Worm (Caenorhabditis elegans) whole organism, late embryonic: Measurements from ENCODE around the gene cutl-28.

Source experiments
- C08G9.2 ChIP-seq: sonication (generic microtip); optimal IDR thresholded peaks from 2 replicates; lab custom pipeline; 2016; ENCODE audit warnings: mild to moderate bottlenecking, missing genetic modification characterization, moderate library complexity, missing compliant biosample characterization
- C38D4.7 ChIP-seq: fragments of 200-800 bp; sonication (Bioruptor generic); optimal IDR thresholded peaks from 2 replicates; lab custom pipeline; 2018; ENCODE audit warnings: mild to moderate bottlenecking, missing genetic modification characterization, moderate library complexity, missing compliant biosample characterization
- F13H6.1 ChIP-seq: sonication (generic microtip); optimal IDR thresholded peaks from 2 replicates; lab custom pipeline; 2016; ENCODE audit warnings: missing genetic modification characterization, missing compliant biosample characterization
- K02D7.2 ChIP-seq: sonication (generic microtip); optimal IDR thresholded peaks from 2 replicates; lab custom pipeline; 2017; ENCODE audit warnings: mild to moderate bottlenecking, missing genetic modification characterization, missing compliant biosample characterization
- K09A11.1 ChIP-seq: sonication (generic microtip); optimal IDR thresholded peaks from 2 replicates; lab custom pipeline; 2017; ENCODE audit warnings: antibody characterized with exemption, mild to moderate bottlenecking, missing genetic modification characterization, missing compliant biosample characterization; ENCODE audit not compliant: insufficient read depth
- T23F11.4 ChIP-seq: fragments of 200-800 bp; sonication (Bioruptor generic); optimal IDR thresholded peaks from 2 replicates; lab custom pipeline; 2018; ENCODE audit warnings: mild to moderate bottlenecking, missing genetic modification characterization, missing compliant biosample characterization
- ahr-1 ChIP-seq: sonication (generic microtip); optimal IDR thresholded peaks from 2 replicates; lab custom pipeline; 2016; ENCODE audit warnings: missing genetic modification characterization, missing compliant biosample characterization
- ceh-14 ChIP-seq: sonication (generic microtip); optimal IDR thresholded peaks from 2 replicates; lab custom pipeline; 2016; ENCODE audit warnings: missing genotype, missing genetic modification characterization, missing compliant biosample characterization
- ceh-19 ChIP-seq: fragments of 200-800 bp; sonication (Bioruptor generic); optimal IDR thresholded peaks from 2 replicates; lab custom pipeline; 2018; ENCODE audit warnings: mild to moderate bottlenecking, missing genetic modification characterization, missing compliant biosample characterization
- ceh-22 ChIP-seq: sonication (generic microtip); optimal IDR thresholded peaks from 2 replicates; lab custom pipeline; 2017; ENCODE audit warnings: missing biosample characterization, missing genetic modification characterization
- ceh-24 ChIP-seq: sonication (generic microtip); optimal IDR thresholded peaks from 2 replicates; lab custom pipeline; 2016; ENCODE audit warnings: mild to moderate bottlenecking, missing genetic modification characterization, missing compliant biosample characterization
- ceh-34 ChIP-seq: sonication (generic microtip); optimal IDR thresholded peaks from 2 replicates; lab custom pipeline; 2016; ENCODE audit warnings: mild to moderate bottlenecking, missing genetic modification characterization, missing compliant biosample characterization
- ceh-48 ChIP-seq: sonication (generic microtip); optimal IDR thresholded peaks from 2 replicates; lab custom pipeline; 2016; ENCODE audit warnings: missing genetic modification characterization, inconsistent platforms, missing compliant biosample characterization
- ceh-6 ChIP-seq: fragments of 200-800 bp; sonication (Bioruptor generic); optimal IDR thresholded peaks from 2 replicates; lab custom pipeline; 2018; ENCODE audit warnings: mild to moderate bottlenecking, missing genetic modification characterization, missing compliant biosample characterization
- elt-4 ChIP-seq: sonication (generic microtip); optimal IDR thresholded peaks from 2 replicates; lab custom pipeline; 2016; ENCODE audit warnings: missing genetic modification characterization, missing compliant biosample characterization
- ets-4 ChIP-seq: sonication (generic microtip); optimal IDR thresholded peaks from 2 replicates; lab custom pipeline; 2016; ENCODE audit warnings: missing genetic modification characterization, missing compliant biosample characterization
- eyg-1 ChIP-seq: sonication (generic microtip); optimal IDR thresholded peaks from 2 replicates; lab custom pipeline; 2016; ENCODE audit warnings: missing genotype, missing genetic modification characterization, missing compliant biosample characterization
- fax-1 ChIP-seq: sonication (generic microtip); optimal IDR thresholded peaks from 2 replicates; lab custom pipeline; 2016; ENCODE audit warnings: missing genotype, missing genetic modification characterization, missing compliant biosample characterization
- fkh-10 ChIP-seq: fragments of 150-350 bp; optimal IDR thresholded peaks from 2 replicates; lab custom pipeline; 2014; ENCODE audit warnings: missing biosample characterization, missing genetic modification reagents, missing genetic modification characterization
- gmeb-2 ChIP-seq: sonication (generic microtip); optimal IDR thresholded peaks from 2 replicates; lab custom pipeline; 2016; ENCODE audit warnings: missing genetic modification characterization, inconsistent platforms, missing compliant biosample characterization
- hlh-6 ChIP-seq: sonication (generic microtip); optimal IDR thresholded peaks from 2 replicates; lab custom pipeline; 2016; ENCODE audit warnings: missing genotype, missing genetic modification characterization, missing compliant biosample characterization
- lim-6 ChIP-seq: sonication (generic microtip); optimal IDR thresholded peaks from 2 replicates; lab custom pipeline; 2016; ENCODE audit warnings: missing genetic modification characterization, missing compliant biosample characterization
- lin-11 ChIP-seq: fragments of 200-800 bp; sonication (Bioruptor generic); optimal IDR thresholded peaks from 2 replicates; lab custom pipeline; 2018; ENCODE audit warnings: mild to moderate bottlenecking, missing genetic modification characterization, missing compliant biosample characterization
- nfya-1 ChIP-seq: sonication (generic microtip); optimal IDR thresholded peaks from 2 replicates; lab custom pipeline; 2017; ENCODE audit warnings: missing genetic modification characterization, mild to moderate bottlenecking, missing compliant biosample characterization, antibody characterized with exemption, moderate library complexity
- nhr-11 ChIP-seq: fragments of 150-350 bp; optimal IDR thresholded peaks from 2 replicates; lab custom pipeline; 2014; ENCODE audit warnings: missing biosample characterization, missing genetic modification characterization
- nhr-232 ChIP-seq: sonication (generic microtip); optimal IDR thresholded peaks from 2 replicates; lab custom pipeline; 2016; ENCODE audit warnings: missing genetic modification characterization, missing compliant biosample characterization
- pat-9 ChIP-seq: fragments of 200-800 bp; sonication (Bioruptor generic); optimal IDR thresholded peaks from 2 replicates; lab custom pipeline; 2018; ENCODE audit warnings: mild to moderate bottlenecking, missing genetic modification characterization, moderate library complexity, missing compliant biosample characterization
- pax-1 ChIP-seq: fragments of 150-350 bp; optimal IDR thresholded peaks from 2 replicates; lab custom pipeline; 2014; ENCODE audit warnings: missing biosample characterization, missing genetic modification characterization
- pha-2 ChIP-seq: sonication (generic microtip); optimal IDR thresholded peaks from 2 replicates; lab custom pipeline; 2017; ENCODE audit warnings: mild to moderate bottlenecking, missing genetic modification characterization, missing compliant biosample characterization
- pha-4 ChIP-seq: fragments of 150-350 bp; optimal IDR thresholded peaks from 2 replicates; lab custom pipeline; 2018; ENCODE audit warnings: missing biosample characterization, missing genetic modification reagents, missing genetic modification characterization
- pqm-1 ChIP-seq: sonication (generic microtip); optimal IDR thresholded peaks from 2 replicates; lab custom pipeline; 2016; ENCODE audit warnings: missing genetic modification characterization, missing compliant biosample characterization
- pros-1 ChIP-seq: fragments of 150-350 bp; optimal IDR thresholded peaks from 2 replicates; lab custom pipeline; 2014; ENCODE audit warnings: missing biosample characterization, missing genetic modification reagents, missing genetic modification characterization
- ref-2 ChIP-seq: sonication (generic microtip); optimal IDR thresholded peaks from 2 replicates; lab custom pipeline; 2016; ENCODE audit warnings: missing genetic modification characterization, missing compliant biosample characterization
- rnt-1 ChIP-seq: sonication (generic microtip); optimal IDR thresholded peaks from 2 replicates; lab custom pipeline; 2016; ENCODE audit warnings: missing genetic modification characterization, missing compliant biosample characterization
- sox-2 ChIP-seq: fragments of 200-800 bp; sonication (Bioruptor generic); IDR thresholded peaks from 2 replicates; pipeline ENCODE4 v1.3.6; 2022; ENCODE audit warnings: missing genetic modification reagents, missing genetic modification characterization, missing compliant biosample characterization
- tbx-7 ChIP-seq: sonication (generic microtip); optimal IDR thresholded peaks from 2 replicates; lab custom pipeline; 2016; ENCODE audit warnings: missing genotype, missing genetic modification characterization, missing compliant biosample characterization
- unc-42 ChIP-seq: sonication (generic microtip); optimal IDR thresholded peaks from 2 replicates; lab custom pipeline; 2016; ENCODE audit warnings: missing genotype, missing genetic modification characterization, missing compliant biosample characterization
- unc-55 ChIP-seq: sonication (generic microtip); optimal IDR thresholded peaks from 2 replicates; lab custom pipeline; 2017; ENCODE audit warnings: missing biosample characterization, missing genetic modification reagents, missing genetic modification characterization
- unc-86 ChIP-seq: sonication (generic microtip); optimal IDR thresholded peaks from 2 replicates; lab custom pipeline; 2016; ENCODE audit warnings: missing genetic modification characterization, missing compliant biosample characterization

Gene cutl-28

ce11 chrIV:654526-655440 is 29.5 kb upstream of the cutl-28 start, which contains the start of the genes rpl-15 and K11H12.8 (continued):
- peak; percentile 82 for TF ChIP-seq sox-2 (GFP tag; lab: Robert Waterston, UW)
- TF ChIP-seq hlh-6 (tag; lab: Kevin White, UChicago), result peak; percentile 55
- TF ChIP-seq pha-2 (tag; lab: Kevin White, UChicago), result peak; percentile 87
- peak; percentile 98 for TF ChIP-seq ceh-14 (tag; lab: Kevin White, UChicago)
- peak; percentile 84 for TF ChIP-seq fax-1 (tag; lab: Kevin White, UChicago)
- TF ChIP-seq T23F11.4 (GFP tag; lab: Kevin White, UChicago), result peak; percentile 74
- TF ChIP-seq pat-9 (tag; lab: Kevin White, UChicago), result peak; percentile 94
- peak; percentile 100 for TF ChIP-seq ceh-34
- peak; percentile 94 for TF ChIP-seq unc-42 (tag; lab: Kevin White, UChicago)
- TF ChIP-seq unc-55 (GFP tag; lab: Kevin White, UChicago), result peak; percentile 84
- TF ChIP-seq eyg-1 (tag; lab: Kevin White, UChicago), result peak; percentile 82
- peak; percentile 59 for TF ChIP-seq C38D4.7
- no peak for TF ChIP-seq pha-4 (tag; lab: Kevin White, UChicago)
- TF ChIP-seq K02D7.2 (tag; lab: Kevin White, UChicago), result peak; percentile 78
- TF ChIP-seq ceh-19 (GFP tag; lab: Kevin White, UChicago), result peak; percentile 84
- peak; percentile 71 for TF ChIP-seq ceh-24 (tag; lab: Kevin White, UChicago)
- TF ChIP-seq unc-86 (tag; lab: Kevin White, UChicago), result peak; percentile 98
- TF ChIP-seq elt-4, result no peak
- TF ChIP-seq rnt-1, result peak; percentile 99
- no peak for TF ChIP-seq ceh-22 (tag; lab: Kevin White, UChicago)
- peak; percentile 80 for TF ChIP-seq tbx-7
- peak; percentile 85 for TF ChIP-seq K09A11.1
- TF ChIP-seq ceh-6 (GFP tag; lab: Kevin White, UChicago), result peak; percentile 73
- peak; percentile 88 for TF ChIP-seq fkh-10 (GFP tag; lab: Kevin White, UChicago)
- TF ChIP-seq lim-6, result peak; percentile 91
- peak; percentile 99 for TF ChIP-seq ref-2 (tag; lab: Kevin White, UChicago)
- TF ChIP-seq lin-11 (tag; lab: Kevin White, UChicago), result peak; percentile 52
- TF ChIP-seq pqm-1 (tag; lab: Kevin White, UChicago), result peak; percentile 98
- TF ChIP-seq F13H6.1 (tag; lab: Kevin White, UChicago), result peak; percentile 92
- TF ChIP-seq C08G9.2 (tag; lab: Kevin White, UChicago), result peak; percentile 89
- no peak for TF ChIP-seq nhr-232 (tag; lab: Kevin White, UChicago)
- TF ChIP-seq ets-4 (tag; lab: Kevin White, UChicago), result peak; percentile 98
- TF ChIP-seq gmeb-2, result peak; percentile 87
- peak; percentile 90 for TF ChIP-seq pros-1 (tag; lab: Kevin White, UChicago)
- TF ChIP-seq ahr-1 (tag; lab: Kevin White, UChicago), result peak; percentile 88
- TF ChIP-seq, all 69 proteins: peak for 62

ce11 chrIV:657046-657445 is 27.3 kb upstream of the cutl-28 start:
- TF ChIP-seq unc-42 (tag; lab: Kevin White, UChicago) (no peak), F13H6.1 (tag; lab: Kevin White, UChicago) (no peak), pha-2 (tag; lab: Kevin White, UChicago) (no peak), pax-1 (no peak), unc-55 (GFP tag; lab: Kevin White, UChicago) (no peak), tbx-7 (no peak), nfya-1 (no peak), C38D4.7 (no peak), nhr-11 (tag; lab: Kevin White, UChicago) (no peak), ceh-48 (tag; lab: Kevin White, UChicago) (no peak), ahr-1 (tag; lab: Kevin White, UChicago) (no peak), K09A11.1 (no peak)
- TF ChIP-seq, all 69 proteins: peak for 0
